Worm (Caenorhabditis elegans) whole organism, L1 larva: ENCODE data around the gene W05H9.4.

Experiments
- blmp-1 ChIP-seq: fragments of 150-350 bp; optimal IDR thresholded peaks from 2 replicates; lab custom pipeline; 2014; ENCODE audit warnings: missing biosample characterization, missing genetic modification characterization
- egl-13 ChIP-seq: sonication (generic microtip); optimal IDR thresholded peaks from 2 replicates; lab custom pipeline; 2016; ENCODE audit warnings: missing genotype, missing genetic modification reagents, missing genetic modification characterization, missing compliant biosample characterization
- hlh-17 ChIP-seq: fragments of 200-800 bp; sonication (Bioruptor generic); optimal IDR thresholded peaks from 2 replicates; lab custom pipeline; 2018; ENCODE audit warnings: missing genetic modification characterization, mild to moderate bottlenecking, missing compliant biosample characterization, moderate library complexity, borderline replicate concordance
- mab-9 ChIP-seq: fragments of 200-800 bp; sonication (Bioruptor generic); IDR thresholded peaks from 2 replicates; pipeline ENCODE4 v1.3.6; 2022; ENCODE audit warnings: missing genetic modification reagents, missing genetic modification characterization, missing compliant biosample characterization
- mep-1 ChIP-seq: fragments of 150-350 bp; optimal IDR thresholded peaks from 2 replicates; lab custom pipeline; 2014; ENCODE audit warnings: missing biosample characterization, missing genetic modification characterization
- pag-3 ChIP-seq: sonication (generic microtip); optimal IDR thresholded peaks from 2 replicates; lab custom pipeline; 2017; ENCODE audit warnings: missing genetic modification characterization, mild to moderate bottlenecking, missing compliant biosample characterization, antibody characterized with exemption, borderline replicate concordance; ENCODE audit not compliant: insufficient read depth
- sptf-1 ChIP-seq: fragments of 150-350 bp; optimal IDR thresholded peaks from 2 replicates; lab custom pipeline; 2014; ENCODE audit warnings: missing biosample characterization, missing genetic modification characterization
- unc-30 ChIP-seq: sonication (generic microtip); optimal IDR thresholded peaks from 2 replicates; lab custom pipeline; 2017; ENCODE audit warnings: missing biosample characterization, missing genetic modification characterization
- unc-98 ChIP-seq: fragments of 200-800 bp; sonication (Bioruptor generic); IDR thresholded peaks from 2 replicates; pipeline ENCODE4 v1.3.6; 2022; ENCODE audit warnings: missing genetic modification characterization, missing compliant biosample characterization

Gene W05H9.4

DNA sequence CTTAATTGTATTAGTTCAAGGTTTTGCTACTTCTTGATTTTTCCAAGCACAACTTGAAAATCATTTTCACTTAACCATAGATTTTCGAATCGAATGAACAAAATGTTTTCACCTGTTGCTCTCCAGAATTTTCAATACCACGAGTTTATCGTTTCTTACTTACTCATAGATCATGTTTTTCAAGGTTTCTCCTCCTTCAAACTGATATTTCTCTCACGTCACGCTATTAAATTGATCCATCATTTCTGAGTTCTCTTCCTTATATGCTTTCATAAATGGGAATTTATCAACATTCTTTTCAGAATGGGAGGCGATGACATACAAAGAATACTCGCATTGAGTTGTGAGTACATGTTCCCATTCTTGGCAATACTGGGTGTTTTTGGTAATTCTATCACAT is 47.9 kb downstream of the W05H9.4 start, which contains the start of gene npr-38:
npr-38 (plus strand) TSS at position 301 of the 400 bp plus-strand sequence.
- TF ChIP-seq pag-3 (tag; lab: Kevin White, UChicago) (no peak), mab-9 (GFP tag; lab: Robert Waterston, UW) (no peak), unc-98 (GFP tag; lab: Robert Waterston, UW) (no peak), hlh-17 (GFP tag; lab: Kevin White, UChicago) (no peak), egl-13 (tag; lab: Kevin White, UChicago) (no peak), unc-30 (tag; lab: Kevin White, UChicago) (no peak), sptf-1 (no peak), blmp-1 (no peak), mep-1 (tag; lab: Kevin White, UChicago) (no peak)
